Fruit fly (Drosophila melanogaster): ENCODE results near the gene CG15601.

Gene CG15601

DNA sequence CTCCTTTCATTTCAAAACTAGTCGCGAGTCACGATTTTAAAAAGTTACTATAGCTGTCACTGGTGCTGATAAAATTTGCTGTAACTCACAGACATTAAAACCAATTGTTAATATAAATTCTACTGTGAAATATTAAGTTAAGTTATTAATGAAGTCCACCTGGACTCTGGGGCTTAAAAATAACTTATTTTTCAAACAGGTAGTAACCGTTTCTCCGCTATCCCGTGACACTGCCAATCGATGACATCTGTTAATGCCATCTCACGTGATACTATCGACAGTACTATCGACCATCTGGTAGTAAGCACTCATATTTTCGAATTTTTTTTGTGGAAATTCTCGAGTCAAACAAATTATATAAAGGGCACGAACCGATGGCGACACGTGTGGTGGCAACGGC is 23.5 kb downstream of the CG15601 start, which contains the start of the genes CG12379 and MagR (continued):
- TF ChIP-seq lz (GFP tag; optimal IDR thresholded peaks at IDR 0.05) (peak; percentile 70), CG8632 (GFP tag; optimal IDR thresholded peaks at IDR 0.05) (no peak), Blimp-1 (GFP tag; optimal IDR thresholded peaks at IDR 0.05) (no peak), cyc (GFP tag; optimal IDR thresholded peaks at IDR 0.05) (peak; percentile 64), Sox15 (GFP tag; optimal IDR thresholded peaks at IDR 0.05) (peak; percentile 8), CG11902 (GFP tag; optimal IDR thresholded peaks at IDR 0.05) (peak; percentile 27), CG6792 (GFP tag; optimal IDR thresholded peaks at IDR 0.05) (no peak), CG10669 (GFP tag; optimal IDR thresholded peaks at IDR 0.05) (no peak), topi (GFP tag; optimal IDR thresholded peaks at IDR 0.05) (peak; percentile 63), ss (GFP tag; optimal IDR thresholded peaks at IDR 0.05) (no peak), CG8119 (GFP tag; IDR thresholded peaks at IDR 0.05) (0 out of 3 replicates have a peak, but pooled peaks have one; percentile 12), net (GFP tag; optimal IDR thresholded peaks at IDR 0.05) (no peak), CG4318 (GFP tag; optimal IDR thresholded peaks at IDR 0.05) (no peak)

DNA sequence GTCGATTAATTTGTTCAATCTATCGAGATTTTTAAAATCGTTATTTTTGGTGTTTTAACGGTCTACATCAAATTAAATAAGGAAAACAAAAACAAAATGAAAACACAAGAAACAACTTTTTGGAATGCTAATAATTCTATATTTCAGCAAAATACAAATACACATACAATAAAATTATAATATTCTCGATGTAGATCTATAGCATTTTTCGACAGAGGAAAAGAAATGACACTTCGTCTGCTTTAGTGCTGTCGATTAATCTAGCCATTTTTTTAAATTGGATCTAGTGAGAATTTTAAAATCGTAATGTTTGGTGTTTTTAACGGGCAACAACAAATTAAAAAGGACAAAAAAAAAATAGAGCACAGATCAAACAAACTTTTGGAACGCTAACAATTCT is 26.7 kb downstream of the CG15601 start, which contains the start of gene Arp6:
Arp6 (minus strand) TSS at position 11 of the 400 bp plus-strand sequence.
- TF ChIP-seq Eip78C (GFP tag) (peak; percentile 2), CG7368 (GFP tag; optimal IDR thresholded peaks at IDR 0.05) (no peak)

dm6 chrX:15738890-15739550 is 28.6 kb downstream of the CG15601 start, which contains the start of the genes CG11679 and CG8206:
Gene CG11679, minus strand, starts transcription at chrX:15738954.
Gene CG8206, plus strand, starts transcription at chrX:15739230.
- no peak for TF ChIP-seq CG8319 (GFP tag; optimal IDR thresholded peaks at IDR 0.05)
- TF ChIP-seq fd85E (GFP tag; optimal IDR thresholded peaks at IDR 0.05) = no peak
- no peak for TF ChIP-seq Lpt (GFP tag; optimal IDR thresholded peaks at IDR 0.05)
- no peak for TF ChIP-seq Hr38 (GFP tag; optimal IDR thresholded peaks at IDR 0.05)
- TF ChIP-seq fkh (GFP tag; optimal IDR thresholded peaks at IDR 0.05) = no peak
- peak; percentile 5 for TF ChIP-seq CG6792 (GFP tag; optimal IDR thresholded peaks at IDR 0.05)
- TF ChIP-seq net (GFP tag; optimal IDR thresholded peaks at IDR 0.05) = no peak
- TF ChIP-seq Eip78C (GFP tag) = peak; percentile 79
- TF ChIP-seq CG3919 (GFP tag; optimal IDR thresholded peaks at IDR 0.05) = peak; percentile 12
- no peak for TF ChIP-seq Sox102F (GFP tag; optimal IDR thresholded peaks at IDR 0.05)
- TF ChIP-seq CG32006 (GFP tag; optimal IDR thresholded peaks at IDR 0.05) = peak; percentile 39
- TF ChIP-seq CG6854 (GFP tag; optimal IDR thresholded peaks at IDR 0.05) = no peak
- TF ChIP-seq CG11294 (GFP tag; IDR thresholded peaks at IDR 0.05) = peak; percentile 22; the same call in 1 of the 2 replicates
- no peak for TF ChIP-seq CG8119 (GFP tag; IDR thresholded peaks at IDR 0.05)
- no peak for TF ChIP-seq CG4318 (GFP tag; optimal IDR thresholded peaks at IDR 0.05)
- peak; percentile 48 for TF ChIP-seq OdsH (GFP tag; optimal IDR thresholded peaks at IDR 0.05)
- peak; percentile 32 for TF ChIP-seq pdm3 (GFP tag; optimal IDR thresholded peaks at IDR 0.05)
- no peak for TF ChIP-seq CG34406 (GFP tag; optimal IDR thresholded peaks at IDR 0.05)
- peak; percentile 16 for TF ChIP-seq Smox (GFP tag; optimal IDR thresholded peaks at IDR 0.05)
- peak; percentile 36 for TF ChIP-seq Met (GFP tag; optimal IDR thresholded peaks at IDR 0.05)
- TF ChIP-seq salr (GFP tag; optimal IDR thresholded peaks at IDR 0.05) = no peak
- peak; percentile 26 for TF ChIP-seq CG10631 (GFP tag; optimal IDR thresholded peaks at IDR 0.05)
- peak; percentile 57 for TF ChIP-seq Sox14 (GFP tag; optimal IDR thresholded peaks at IDR 0.05)
- 0 out of 2 replicates have a peak, but pooled peaks have one; percentile 23 for TF ChIP-seq CG15336 (GFP tag; IDR thresholded peaks at IDR 0.05)
- no peak for TF ChIP-seq Blimp-1 (GFP tag; optimal IDR thresholded peaks at IDR 0.05)
- TF ChIP-seq Ets21C (GFP tag; optimal IDR thresholded peaks at IDR 0.05) = peak; percentile 39
- TF ChIP-seq Sox15 (GFP tag; optimal IDR thresholded peaks at IDR 0.05) = peak; percentile 15
- no peak for TF ChIP-seq CG8632 (GFP tag; optimal IDR thresholded peaks at IDR 0.05)
- peak; percentile 46 for TF ChIP-seq Hr39 (GFP tag; optimal IDR thresholded peaks at IDR 0.05)
- TF ChIP-seq CG16779 (tag; optimal IDR thresholded peaks at IDR 0.05) = no peak
- no peak for TF ChIP-seq CG7368 (GFP tag; optimal IDR thresholded peaks at IDR 0.05)
- peak; percentile 51 for TF ChIP-seq cyc (GFP tag; optimal IDR thresholded peaks at IDR 0.05)
- peak; percentile 33 for TF ChIP-seq Ets96B (tag; optimal IDR thresholded peaks at IDR 0.05)
- TF ChIP-seq dsx (GFP tag; optimal IDR thresholded peaks at IDR 0.05; ENCODE audit: poor library complexity, severe bottlenecking) = no peak
- TF ChIP-seq Hr4 (GFP tag; optimal IDR thresholded peaks at IDR 0.05) = peak; percentile 43
- no peak for TF ChIP-seq CG10669 (GFP tag; optimal IDR thresholded peaks at IDR 0.05)
- TF ChIP-seq svp (GFP tag) = peak; percentile 65
- peak; percentile 50 for TF ChIP-seq CG31627 (GFP tag; optimal IDR thresholded peaks at IDR 0.05)
- peak; percentile 30 for TF ChIP-seq achi (GFP tag; optimal IDR thresholded peaks at IDR 0.05)
- TF ChIP-seq CG11902 (GFP tag; optimal IDR thresholded peaks at IDR 0.05) = no peak
- TF ChIP-seq Eip75B (GFP tag; optimal IDR thresholded peaks at IDR 0.05) = peak; percentile 45
- peak; percentile 33 for TF ChIP-seq acj6 (GFP tag; optimal IDR thresholded peaks at IDR 0.05)

Data from whole organism, prepupa.